Fruit fly (Drosophila melanogaster): ENCODE data around the gene CG1368.
A peak's percentile ranks its signal among the peaks of the same experiment; 100 is the strongest.

CG1368 gene

DNA sequence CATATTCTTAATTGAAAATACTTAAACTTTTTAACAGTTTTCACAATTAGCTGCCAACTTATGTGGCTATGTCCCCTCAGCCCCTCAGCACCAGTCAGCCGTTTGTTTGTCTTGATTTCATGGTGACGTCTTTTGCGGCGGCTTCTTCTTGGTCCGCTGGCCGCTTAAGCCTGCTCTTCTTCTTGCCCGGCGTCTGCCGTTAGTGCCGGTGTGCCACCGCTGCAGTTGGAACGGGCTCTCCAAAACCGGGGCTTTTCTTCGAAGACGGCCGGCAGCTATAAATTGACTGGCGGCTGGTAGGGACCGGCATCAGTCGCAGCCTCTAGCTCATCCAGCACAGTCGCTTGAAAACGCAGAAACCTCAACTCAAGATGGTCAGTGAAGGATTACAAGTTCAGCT is at the start of gene CG1368:
Gene CG1368, plus strand, starts transcription at position 301 of the 400 bp plus-strand sequence.
- no peak for TF ChIP-seq sage (GFP tag; optimal IDR thresholded peaks at IDR 0.05)
- no peak for TF ChIP-seq Rel (GFP tag; optimal IDR thresholded peaks at IDR 0.05)
- no peak for TF ChIP-seq Rel (tag; optimal IDR thresholded peaks at IDR 0.05)
- no peak for TF ChIP-seq lola (GFP tag; optimal IDR thresholded peaks at IDR 0.05)
- no peak for TF ChIP-seq tai (GFP tag; optimal IDR thresholded peaks at IDR 0.05)
- no peak for TF ChIP-seq woc (GFP tag; optimal IDR thresholded peaks at IDR 0.05)
- no peak for TF ChIP-seq Jra (GFP tag; optimal IDR thresholded peaks at IDR 0.05)
- TF ChIP-seq dsf (GFP tag; optimal IDR thresholded peaks at IDR 0.05; ENCODE audit: borderline replicate concordance): no peak
- TF ChIP-seq pan (optimal IDR thresholded peaks at IDR 0.05): no peak
- TF ChIP-seq psq (GFP tag; optimal IDR thresholded peaks at IDR 0.05): no peak
- TF ChIP-seq Abd-B (GFP tag; optimal IDR thresholded peaks at IDR 0.05): no peak
- TF ChIP-seq Vsx2 (GFP tag; optimal IDR thresholded peaks at IDR 0.05; ENCODE audit: partially characterized antibody): no peak
- TF ChIP-seq Mio (GFP tag; optimal IDR thresholded peaks at IDR 0.05): no peak
- TF ChIP-seq GATAd (GFP tag; optimal IDR thresholded peaks at IDR 0.05): no peak
- TF ChIP-seq ey (GFP tag; optimal IDR thresholded peaks at IDR 0.05): no peak
- no peak for TF ChIP-seq OdsH (GFP tag; optimal IDR thresholded peaks at IDR 0.05)

dm6 chrX:14133936-14134335 is 40.6 kb upstream of the CG1368 start:
- TF ChIP-seq usp (GFP tag; optimal IDR thresholded peaks at IDR 0.05) (no peak), Hr78 (GFP tag; optimal IDR thresholded peaks at IDR 0.05) (no peak), woc (GFP tag; optimal IDR thresholded peaks at IDR 0.05) (peak; percentile 52), dl (GFP tag; optimal IDR thresholded peaks at IDR 0.05; ENCODE audit: insufficient read depth in 1 of 2, partially characterized antibody in 2 of 2) (no peak), HLH106 (tag; optimal IDR thresholded peaks at IDR 0.05) (peak; percentile 52), Sp1 (GFP tag; optimal IDR thresholded peaks at IDR 0.05) (peak; percentile 34), fru (GFP tag; optimal IDR thresholded peaks at IDR 0.05) (peak; percentile 52), sage (GFP tag; optimal IDR thresholded peaks at IDR 0.05) (no peak), ey (GFP tag; optimal IDR thresholded peaks at IDR 0.05) (peak; percentile 58), brk (GFP tag; optimal IDR thresholded peaks at IDR 0.05) (no peak), foxo (GFP tag; optimal IDR thresholded peaks at IDR 0.05) (peak in 1 of 2 experiments; percentile 59), Hnf4 (GFP tag; optimal IDR thresholded peaks at IDR 0.05) (peak; percentile 12), GATAd (GFP tag; optimal IDR thresholded peaks at IDR 0.05) (no peak), CrebA (GFP tag; optimal IDR thresholded peaks at IDR 0.05; ENCODE audit: borderline replicate concordance) (no peak), Dfd (GFP tag; optimal IDR thresholded peaks at IDR 0.05) (no peak), OdsH (GFP tag; optimal IDR thresholded peaks at IDR 0.05) (peak; percentile 39), h (GFP tag; optimal IDR thresholded peaks at IDR 0.05) (peak; percentile 69), rgr (GFP tag; optimal IDR thresholded peaks at IDR 0.05) (peak; percentile 30), psq (GFP tag; optimal IDR thresholded peaks at IDR 0.05) (peak; percentile 39), CG32264 (GFP tag; optimal IDR thresholded peaks at IDR 0.05) (no peak), dmrt93B (GFP tag; optimal IDR thresholded peaks at IDR 0.05) (peak; percentile 34), Rel (GFP tag; optimal IDR thresholded peaks at IDR 0.05) (no peak), Rel (tag; optimal IDR thresholded peaks at IDR 0.05) (no peak), br (GFP tag; optimal IDR thresholded peaks at IDR 0.05) (peak; percentile 58)

dm6 chrX:14148171-14148570 is 26.4 kb upstream of the CG1368 start:
- TF ChIP-seq CrebA (GFP tag; optimal IDR thresholded peaks at IDR 0.05; ENCODE audit: borderline replicate concordance) (no peak), sage (GFP tag; optimal IDR thresholded peaks at IDR 0.05) (no peak), Dfd (GFP tag; optimal IDR thresholded peaks at IDR 0.05) (no peak), Myc (optimal IDR thresholded peaks at IDR 0.05) (no peak), OdsH (GFP tag; optimal IDR thresholded peaks at IDR 0.05) (no peak), HLH106 (tag; optimal IDR thresholded peaks at IDR 0.05) (no peak), Hr78 (GFP tag; optimal IDR thresholded peaks at IDR 0.05) (no peak), Dif (GFP tag; optimal IDR thresholded peaks at IDR 0.05; ENCODE audit: partially characterized antibody) (no peak), Abd-B (GFP tag; optimal IDR thresholded peaks at IDR 0.05) (no peak), psq (GFP tag; optimal IDR thresholded peaks at IDR 0.05) (no peak), Jra (GFP tag; optimal IDR thresholded peaks at IDR 0.05) (no peak), Rel (GFP tag; optimal IDR thresholded peaks at IDR 0.05) (no peak), Rel (tag; optimal IDR thresholded peaks at IDR 0.05) (no peak), dsf (GFP tag; optimal IDR thresholded peaks at IDR 0.05; ENCODE audit: borderline replicate concordance) (no peak), N (GFP tag; optimal IDR thresholded peaks at IDR 0.05) (no peak), ey (GFP tag; optimal IDR thresholded peaks at IDR 0.05) (no peak), rgr (GFP tag; optimal IDR thresholded peaks at IDR 0.05) (no peak)

- TF ChIP-seq Jra (GFP tag; optimal IDR thresholded peaks at IDR 0.05) (no peak), h (GFP tag; optimal IDR thresholded peaks at IDR 0.05) (no peak), dsf (GFP tag; optimal IDR thresholded peaks at IDR 0.05; ENCODE audit: borderline replicate concordance) (no peak), brk (GFP tag; optimal IDR thresholded peaks at IDR 0.05) (no peak), pan (optimal IDR thresholded peaks at IDR 0.05) (no peak), GATAd (GFP tag; optimal IDR thresholded peaks at IDR 0.05) (no peak), fru (GFP tag; optimal IDR thresholded peaks at IDR 0.05) (no peak), OdsH (GFP tag; optimal IDR thresholded peaks at IDR 0.05) (no peak), Dfd (GFP tag; optimal IDR thresholded peaks at IDR 0.05) (no peak), sv (GFP tag; optimal IDR thresholded peaks at IDR 0.05) (no peak), CrebA (GFP tag; optimal IDR thresholded peaks at IDR 0.05; ENCODE audit: borderline replicate concordance) (no peak), usp (GFP tag; optimal IDR thresholded peaks at IDR 0.05) (no peak), Hr78 (GFP tag; optimal IDR thresholded peaks at IDR 0.05) (no peak), br (GFP tag; optimal IDR thresholded peaks at IDR 0.05) (no peak), ey (GFP tag; optimal IDR thresholded peaks at IDR 0.05) (no peak), tai (GFP tag; optimal IDR thresholded peaks at IDR 0.05) (no peak), CG9705 (GFP tag; optimal IDR thresholded peaks at IDR 0.05) (no peak), rgr (GFP tag; optimal IDR thresholded peaks at IDR 0.05) (no peak), sage (GFP tag; optimal IDR thresholded peaks at IDR 0.05) (no peak), dl (GFP tag; optimal IDR thresholded peaks at IDR 0.05; ENCODE audit: insufficient read depth in 1 of 2, partially characterized antibody in 2 of 2) (no peak)
Measured at dm6 chrX:14149312-14149711, 25.2 kb upstream of the CG1368 start.

Data from whole organism, wandering third instar larva.